Fruit fly (Drosophila melanogaster) whole organism, embryonic: ENCODE data around the gene Drgx.

Source experiments
- Adf1 ChIP-seq: fragments of 200-800 bp; sonication (Bioruptor generic); IDR thresholded peaks from 2 replicates; pipeline ENCODE4 v1.3.6; 2022; ENCODE audit warnings: missing biosample characterization, missing genetic modification characterization
- Blimp-1 ChIP-seq: fragments of 200-800 bp; sonication (Bioruptor generic); optimal IDR thresholded peaks from 3 replicates; lab custom pipeline; 2018; ENCODE audit warnings: missing biosample characterization, missing genetic modification characterization, mild to moderate bottlenecking, moderate library complexity, missing genetic modification reagents
- CG11456 ChIP-seq: fragments of 200-800 bp; sonication (Bioruptor generic); IDR thresholded peaks from 3 replicates; pipeline ENCODE4 v1.3.6; 2022; ENCODE audit warnings: missing biosample characterization, missing genetic modification characterization
- CG11504 ChIP-seq: fragments of 200-800 bp; sonication (Bioruptor generic); optimal IDR thresholded peaks from 3 replicates; lab custom pipeline; 2019; ENCODE audit warnings: missing biosample characterization, mild to moderate bottlenecking, missing genetic modification characterization, moderate library complexity
- CG13123 ChIP-seq: fragments of 200-800 bp; sonication (Bioruptor generic); optimal IDR thresholded peaks from 2 replicates; lab custom pipeline; 2016; ENCODE audit warnings: missing biosample characterization, missing genetic modification characterization
- CG13424 ChIP-seq: fragments of 200-800 bp; sonication (Bioruptor generic); optimal IDR thresholded peaks from 2 replicates; lab custom pipeline; 2019; ENCODE audit warnings: missing biosample characterization, mild to moderate bottlenecking, missing genetic modification characterization, moderate library complexity
- CG14710 ChIP-seq: fragments of 200-800 bp; sonication (Bioruptor generic); optimal IDR thresholded peaks from 3 replicates; lab custom pipeline; 2019; ENCODE audit warnings: missing biosample characterization, mild to moderate bottlenecking, missing genetic modification characterization, moderate library complexity
- CG17802 ChIP-seq: fragments of 200-800 bp; sonication (Bioruptor generic); optimal IDR thresholded peaks from 2 replicates; lab custom pipeline; 2018; ENCODE audit warnings: missing biosample characterization, mild to moderate bottlenecking, missing genetic modification characterization, moderate library complexity
- CG17912 ChIP-seq: fragments of 200-800 bp; sonication (Bioruptor generic); optimal IDR thresholded peaks from 2 replicates; lab custom pipeline; 2018; ENCODE audit warnings: missing biosample characterization, mild to moderate bottlenecking, missing genetic modification characterization
- CG1832 ChIP-seq: fragments of 200-800 bp; sonication (Bioruptor generic); optimal IDR thresholded peaks from 2 replicates; lab custom pipeline; 2017; ENCODE audit warnings: missing biosample characterization, mild to moderate bottlenecking, missing genetic modification characterization, inconsistent platforms
- CG18599 ChIP-seq: fragments of 200-800 bp; sonication (Bioruptor generic); optimal IDR thresholded peaks from 3 replicates; lab custom pipeline; 2017; ENCODE audit warnings: missing biosample characterization, missing genetic modification characterization, mild to moderate bottlenecking, moderate library complexity, missing genetic modification reagents
- CG18619 ChIP-seq: fragments of 200-800 bp; sonication (Bioruptor generic); optimal IDR thresholded peaks from 3 replicates; lab custom pipeline; 2017; ENCODE audit warnings: missing biosample characterization, mild to moderate bottlenecking, missing genetic modification characterization
- CG32532 ChIP-seq: fragments of 200-800 bp; sonication (Bioruptor generic); IDR thresholded peaks from 2 replicates; pipeline ENCODE4 v1.3.6; 2022; ENCODE audit warnings: missing biosample characterization, missing genetic modification characterization
- CG32772 ChIP-seq: fragments of 200-800 bp; sonication (Bioruptor generic); IDR thresholded peaks from 2 replicates; pipeline ENCODE4 v1.3.6; 2022; ENCODE audit warnings: missing biosample characterization, missing genetic modification characterization
- CG42726 ChIP-seq: fragments of 200-800 bp; sonication (Bioruptor generic); IDR thresholded peaks from 2 replicates; pipeline ENCODE4 v1.3.6; 2022; ENCODE audit warnings: missing biosample characterization, missing genetic modification characterization; ENCODE audit not compliant: partially characterized antibody
- CG7357 ChIP-seq: fragments of 200-800 bp; sonication (Bioruptor generic); IDR thresholded peaks from 3 replicates; pipeline ENCODE4 v1.3.6; 2022; ENCODE audit warnings: missing biosample characterization, missing genetic modification characterization
- CG7556 ChIP-seq: fragments of 200-800 bp; sonication (Bioruptor generic); optimal IDR thresholded peaks from 2 replicates; lab custom pipeline; 2017; ENCODE audit warnings: missing biosample characterization, mild to moderate bottlenecking, missing genetic modification characterization
- CG8290 ChIP-seq, 3 experiments: fragments of 200-800 bp; sonication (Bioruptor generic); optimal IDR thresholded peaks; 2 replicates each; lab custom pipeline; 2016 to 2019; ENCODE audit warnings: missing biosample characterization in 3 of 3, missing genetic modification characterization in 3 of 3, mild to moderate bottlenecking in 2 of 3, moderate library complexity in 1 of 3
- CG8478 ChIP-seq: fragments of >200 bp; optimal IDR thresholded peaks from 2 replicates; lab custom pipeline; 2018
- CG8924 ChIP-seq: fragments of 200-800 bp; optimal IDR thresholded peaks from 3 replicates; lab custom pipeline; 2019; ENCODE audit warnings: missing biosample characterization, mild to moderate bottlenecking, missing genetic modification characterization, moderate library complexity
- CrebB ChIP-seq: fragments of 200-800 bp; sonication (Bioruptor generic); optimal IDR thresholded peaks from 3 replicates; lab custom pipeline; 2018; ENCODE audit warnings: missing biosample characterization, mild to moderate bottlenecking, missing genetic modification characterization
- D19B ChIP-seq: fragments of 200-800 bp; sonication (Bioruptor generic); optimal IDR thresholded peaks from 2 replicates; lab custom pipeline; 2017; ENCODE audit warnings: missing biosample characterization, mild to moderate bottlenecking, missing genetic modification characterization
- Deaf1 ChIP-seq: fragments of 200-800 bp; optimal IDR thresholded peaks from 3 replicates; lab custom pipeline; 2019; ENCODE audit warnings: missing biosample characterization, mild to moderate bottlenecking, missing genetic modification characterization, moderate library complexity
- Dfd ChIP-seq, 2 experiments: fragments of >200 bp; optimal IDR thresholded peaks; 2 replicates each; lab custom pipeline; 2017; ENCODE audit warnings: missing biosample characterization in 2 of 2, missing genetic modification characterization in 2 of 2
- Ets97D ChIP-seq: fragments of 200-800 bp; sonication (Bioruptor generic); optimal IDR thresholded peaks from 3 replicates; lab custom pipeline; 2016; ENCODE audit warnings: missing biosample characterization, missing genetic modification characterization
- Fer2 ChIP-seq: fragments of 200-800 bp; sonication (Bioruptor generic); optimal IDR thresholded peaks from 2 replicates; lab custom pipeline; 2018; ENCODE audit warnings: missing biosample characterization, mild to moderate bottlenecking, missing genetic modification characterization, moderate library complexity
- Hand ChIP-seq: fragments of 200-800 bp; sonication (Bioruptor generic); optimal IDR thresholded peaks from 2 replicates; lab custom pipeline; 2017; ENCODE audit warnings: mild to moderate bottlenecking, missing biosample characterization, missing genetic modification reagents, missing genetic modification characterization
- Hmr ChIP-seq: fragments of 200-800 bp; sonication (Bioruptor generic); optimal IDR thresholded peaks from 3 replicates; lab custom pipeline; 2017; ENCODE audit warnings: mild to moderate bottlenecking, missing biosample characterization, missing genetic modification reagents, missing genetic modification characterization
- Opbp ChIP-seq: fragments of 200-800 bp; sonication (Bioruptor generic); IDR thresholded peaks from 3 replicates; pipeline ENCODE4 v1.3.6; 2022; ENCODE audit warnings: missing biosample characterization, missing genetic modification characterization; ENCODE audit not compliant: partially characterized antibody
- Sox102F ChIP-seq: fragments of 200-800 bp; sonication (Bioruptor generic); optimal IDR thresholded peaks from 2 replicates; lab custom pipeline; 2018; ENCODE audit warnings: missing biosample characterization, mild to moderate bottlenecking, missing genetic modification characterization, moderate library complexity
- Trl ChIP-seq, 3 experiments: fragments of >200 bp in 2 of 3; fragments of 200-800 bp in 1 of 3; sonication (Bioruptor generic) in 1 of 3; optimal IDR thresholded peaks; 2 replicates in 1 of 3; 3 replicates in 2 of 3; lab custom pipeline; 2016 to 2017; ENCODE audit warnings: missing biosample characterization in 1 of 3, missing genetic modification characterization in 1 of 3
- Usf ChIP-seq: fragments of 200-800 bp; sonication (Bioruptor generic); optimal IDR thresholded peaks from 2 replicates; lab custom pipeline; 2017; ENCODE audit warnings: missing genotype, missing biosample characterization, missing genetic modification characterization
- bsh ChIP-seq, 2 experiments: fragments of 200-800 bp; sonication (Bioruptor generic); optimal IDR thresholded peaks; 2 replicates each; lab custom pipeline; 2017 to 2018; ENCODE audit warnings: mild to moderate bottlenecking in 2 of 2, missing biosample characterization in 2 of 2, missing genetic modification characterization in 2 of 2, moderate library complexity in 1 of 2
- chm ChIP-seq: fragments of 200-800 bp; sonication (Bioruptor generic); IDR thresholded peaks from 2 replicates; pipeline ENCODE4 v1.3.6; 2022; ENCODE audit warnings: missing biosample characterization, missing genetic modification characterization
- dmrt11E ChIP-seq: fragments of 200-800 bp; sonication (Bioruptor generic); optimal IDR thresholded peaks from 3 replicates; lab custom pipeline; 2018; ENCODE audit warnings: missing biosample characterization, mild to moderate bottlenecking, missing genetic modification characterization, moderate library complexity
- emc ChIP-seq: fragments of 200-800 bp; sonication (Bioruptor generic); optimal IDR thresholded peaks from 2 replicates; lab custom pipeline; 2016; ENCODE audit warnings: missing biosample characterization, missing genetic modification characterization
- esg ChIP-seq: fragments of 200-800 bp; sonication (Bioruptor generic); conservative IDR thresholded peaks from 2 replicates; pipeline ENCODE4 v1.3.6; 2022; ENCODE audit warnings: missing biosample characterization, missing genetic modification characterization
- lbe ChIP-seq: fragments of 200-800 bp; sonication (Bioruptor generic); optimal IDR thresholded peaks from 2 replicates; lab custom pipeline; 2016; ENCODE audit warnings: missing biosample characterization, mild to moderate bottlenecking, missing genetic modification characterization
- phol ChIP-seq: fragments of 200-800 bp; sonication (Bioruptor generic); optimal IDR thresholded peaks from 3 replicates; lab custom pipeline; 2018; ENCODE audit warnings: missing biosample characterization, mild to moderate bottlenecking, missing genetic modification characterization, moderate library complexity
- pzg ChIP-seq: fragments of 200-800 bp; sonication (Bioruptor generic); optimal IDR thresholded peaks from 3 replicates; lab custom pipeline; 2018; ENCODE audit warnings: missing biosample characterization, mild to moderate bottlenecking, missing genetic modification characterization, moderate library complexity
- row ChIP-seq: fragments of 200-800 bp; sonication (Bioruptor generic); IDR thresholded peaks from 3 replicates; pipeline ENCODE4 v1.3.6; 2022; ENCODE audit warnings: missing biosample characterization, missing genetic modification characterization
- scrt ChIP-seq: fragments of 200-800 bp; sonication (Bioruptor generic); optimal IDR thresholded peaks from 2 replicates; lab custom pipeline; 2018; ENCODE audit warnings: missing biosample characterization, mild to moderate bottlenecking, missing genetic modification characterization, moderate library complexity
- sens ChIP-seq: fragments of 200-800 bp; sonication (Bioruptor generic); peaks from one replicate; lab custom pipeline; 2016; ENCODE audit warnings: missing biosample characterization, missing genetic modification characterization
- sqz ChIP-seq: fragments of 200-800 bp; sonication (Bioruptor generic); optimal IDR thresholded peaks from 3 replicates; lab custom pipeline; 2018; ENCODE audit warnings: missing biosample characterization, mild to moderate bottlenecking, missing genetic modification characterization
- tx ChIP-seq: fragments of 200-800 bp; sonication (Bioruptor generic); optimal IDR thresholded peaks from 2 replicates; lab custom pipeline; 2016; ENCODE audit warnings: missing biosample characterization, missing genetic modification characterization
- yki ChIP-seq: fragments of >200 bp; optimal IDR thresholded peaks from 3 replicates; lab custom pipeline; 2018

Drgx gene

DNA sequence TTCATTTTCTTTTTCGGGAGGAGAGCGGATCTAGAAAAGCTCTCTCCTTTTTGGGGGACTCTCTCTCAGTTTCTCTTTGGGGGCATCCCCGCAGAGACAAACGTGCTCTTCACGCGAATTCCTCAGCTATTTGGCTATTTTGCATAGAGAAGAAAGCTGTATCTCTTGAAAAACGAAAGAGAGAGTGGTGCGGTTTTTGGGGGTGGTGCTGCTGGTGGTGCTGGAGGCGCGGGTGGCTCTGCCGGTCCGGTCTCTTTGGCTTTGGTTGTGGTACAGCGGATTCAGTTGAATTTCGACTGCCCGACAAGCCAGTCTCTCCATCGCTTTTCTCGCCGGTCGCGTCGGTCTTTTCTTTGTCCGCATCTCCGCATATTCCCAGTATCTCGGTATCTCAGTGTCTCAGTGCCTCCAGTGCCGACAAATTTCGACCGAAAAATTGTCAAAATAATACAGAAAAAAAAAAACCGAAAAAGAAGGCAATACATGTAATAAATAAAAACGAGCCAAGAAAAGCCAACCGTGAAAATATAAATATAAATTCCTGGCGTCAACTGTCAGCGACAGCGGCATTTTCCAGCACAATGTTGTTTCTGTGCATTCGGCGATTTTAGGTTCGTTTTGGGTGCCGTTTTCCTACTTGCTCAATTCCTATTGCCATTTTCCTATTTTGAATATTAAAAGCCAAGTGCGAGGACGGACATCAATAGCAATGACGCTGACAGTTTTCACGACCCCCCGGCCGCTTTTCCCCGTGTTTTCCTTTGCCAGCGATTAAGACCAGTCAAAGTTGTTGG lies 67.8 kb downstream of the Drgx start, which contains the start of gene CG10019 (continued):
- TF ChIP-seq bsh (GFP tag; optimal IDR thresholded peaks at IDR 0.05; lab: Kevin White, UChicago) (no peak), dmrt11E (tag; lab: Kevin White, UChicago) (no peak), Hand (GFP tag; lab: Kevin White, UChicago) (peak; percentile 26), Fer2 (no peak), CG1832 (GFP tag; lab: Kevin White, UChicago) (no peak), scrt (no peak), Sox102F (no peak), Trl (optimal IDR thresholded peaks at IDR 0.05; lab: Kevin White, UChicago) (peak; percentile 80 to 98), Trl (GFP tag; optimal IDR thresholded peaks at IDR 0.05; lab: Kevin White, UChicago) (no peak), chm (GFP tag; lab: Robert Waterston, UW) (no peak), pzg (GFP tag; lab: Kevin White, UChicago) (no peak), CG13123 (GFP tag; lab: Kevin White, UChicago) (no peak), tx (GFP tag; lab: Kevin White, UChicago) (no peak), Adf1 (GFP tag; lab: Robert Waterston, UW) (no peak; the same call in 1 of the 2 replicates), Deaf1 (tag; lab: Kevin White, UChicago) (peak; percentile 47), Dfd (GFP tag; optimal IDR thresholded peaks at IDR 0.05; lab: Kevin White, UChicago) (no peak), sens (GFP tag; lab: Kevin White, UChicago) (peak; percentile 75)
- TF ChIP-seq, all 482 proteins: peak for 18

DNA sequence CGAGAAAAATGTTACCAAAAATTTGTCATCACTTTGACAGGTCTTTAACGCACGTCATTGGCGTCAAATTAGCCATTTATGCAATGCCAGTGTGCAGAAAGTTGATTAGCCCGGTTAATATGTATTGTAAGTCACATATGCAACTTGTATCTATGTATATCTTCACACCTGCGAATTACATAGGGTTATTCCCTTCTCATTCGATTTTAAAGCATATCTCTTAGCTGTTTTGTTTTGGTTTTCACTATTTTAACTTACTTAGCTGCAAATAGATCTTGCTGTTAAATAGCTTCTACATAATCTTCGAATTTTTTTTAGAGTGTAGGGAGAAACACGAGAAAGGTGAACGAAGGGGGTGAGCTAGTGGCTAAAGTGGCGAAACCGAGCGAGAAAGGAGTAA lies 68.5 kb downstream of the Drgx start:
- TF ChIP-seq lbe (no peak), CrebB (tag; lab: Kevin White, UChicago) (no peak), esg (GFP tag; lab: Robert Waterston, UW) (no peak), Ets97D (GFP tag; lab: Kevin White, UChicago) (no peak), CG42726 (no peak), CG14710 (tag; lab: Kevin White, UChicago) (no peak), CG17802 (tag; lab: Kevin White, UChicago) (no peak), CG32772 (GFP tag; lab: Robert Waterston, UW) (no peak), sqz (no peak), phol (tag; lab: Kevin White, UChicago) (no peak)

DNA sequence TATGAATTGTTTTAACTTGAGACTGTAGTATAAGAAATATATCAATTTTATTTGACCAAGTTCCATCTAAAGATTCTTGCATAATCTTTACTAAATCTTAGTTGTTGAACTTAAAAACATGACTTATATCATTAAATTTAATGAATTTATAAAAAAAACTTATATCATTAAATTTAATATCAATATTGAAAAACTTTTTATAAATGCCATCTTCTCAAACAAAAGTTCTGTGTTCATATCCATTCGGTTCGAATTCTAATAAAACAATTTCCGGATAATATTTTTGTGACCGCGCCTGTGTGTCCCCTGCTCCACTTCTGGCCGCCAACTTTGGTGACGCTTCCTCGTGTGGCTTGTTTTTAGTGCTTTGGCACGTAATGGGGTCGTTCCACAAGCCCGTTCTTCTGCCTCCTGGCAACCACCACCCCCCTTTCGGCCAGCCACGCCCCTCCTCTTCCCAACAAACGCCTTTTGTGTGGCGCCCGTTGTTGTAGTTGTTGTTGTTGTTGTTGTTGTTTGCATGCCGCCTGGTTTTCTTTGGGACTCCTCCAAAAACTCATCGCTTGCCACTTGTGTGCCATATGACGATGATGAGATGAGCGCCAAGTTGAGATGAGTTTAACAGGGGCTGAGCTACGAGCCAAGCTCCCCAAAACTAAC lies 74.6 kb downstream of the Drgx start:
- TF ChIP-seq CG7556 (GFP tag; lab: Kevin White, UChicago), result peak; percentile 43
- TF ChIP-seq CG17912 (GFP tag; lab: Kevin White, UChicago), result no peak
- no peak for TF ChIP-seq emc (GFP tag; lab: Kevin White, UChicago)
- TF ChIP-seq CG11456, result no peak
- TF ChIP-seq CG7357 (GFP tag; lab: Robert Waterston, UW), result no peak
- no peak for TF ChIP-seq Hmr (GFP tag; lab: Kevin White, UChicago)
- TF ChIP-seq row (GFP tag; lab: Robert Waterston, UW), result peak; percentile 31; the same call in 2 of the 3 replicates
- no peak for TF ChIP-seq Opbp (GFP tag; lab: Robert Waterston, UW)
- TF ChIP-seq CG11504 (tag; lab: Kevin White, UChicago), result peak; percentile 47
- TF ChIP-seq Usf (GFP tag; lab: Kevin White, UChicago), result no peak
- 0 out of 2 replicates have a peak, but pooled peaks have one; percentile 28 for TF ChIP-seq CG32532 (GFP tag; lab: Robert Waterston, UW)
- TF ChIP-seq CG13424 (tag; lab: Kevin White, UChicago), result no peak
- TF ChIP-seq CG18599 (GFP tag; lab: Kevin White, UChicago), result peak; percentile 24
- TF ChIP-seq CG8290 (GFP tag; optimal IDR thresholded peaks at IDR 0.05; lab: Kevin White, UChicago), result no peak
- TF ChIP-seq CG8290 (tag; optimal IDR thresholded peaks at IDR 0.05; lab: Kevin White, UChicago), result no peak
- TF ChIP-seq yki (lab: Kevin White, UChicago), result no peak
- no peak for TF ChIP-seq CG8478 (lab: Kevin White, UChicago)
- TF ChIP-seq CG18619 (GFP tag; lab: Kevin White, UChicago), result no peak
- TF ChIP-seq Blimp-1 (GFP tag; lab: Kevin White, UChicago), result no peak
- TF ChIP-seq CG8924 (tag; lab: Kevin White, UChicago), result no peak
- TF ChIP-seq D19B (GFP tag; lab: Kevin White, UChicago), result no peak
